Fruit fly (Drosophila melanogaster): ENCODE results near the gene CG17652.

DNA sequence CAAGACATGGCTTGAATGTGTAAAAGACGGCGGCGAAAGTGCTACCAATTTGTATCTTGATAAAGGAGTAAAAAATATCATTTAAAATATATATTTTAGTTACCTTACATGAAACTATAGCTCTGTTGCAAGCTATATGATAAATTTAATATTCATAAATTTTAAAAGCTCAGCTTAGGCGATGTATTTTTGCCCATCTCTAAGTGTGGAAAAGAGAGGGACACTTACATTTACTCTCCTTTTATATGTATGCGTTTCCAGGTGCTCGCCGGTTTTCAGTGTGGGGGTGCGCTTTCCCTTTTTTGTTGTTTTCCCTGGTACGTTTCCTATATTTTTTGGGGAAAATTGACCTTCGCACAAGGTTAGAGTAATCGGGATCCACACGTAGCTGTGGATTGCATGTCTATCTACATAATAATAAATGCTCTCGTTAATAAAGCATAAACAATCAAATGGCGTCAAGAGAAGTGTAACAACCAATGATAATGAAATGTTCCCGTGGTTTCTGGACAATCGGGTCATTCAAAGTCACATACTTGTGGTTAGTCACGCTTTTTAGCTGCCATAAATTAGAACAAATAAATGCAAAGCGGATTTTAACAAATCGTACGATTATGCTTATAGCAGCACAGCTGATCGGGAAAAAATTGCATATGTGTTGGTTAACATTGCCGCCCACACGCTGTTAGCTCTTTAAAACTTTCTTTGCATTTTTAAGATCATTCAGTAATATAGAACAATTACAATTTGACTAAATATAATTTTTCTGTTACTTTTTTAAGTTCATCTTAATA, 4.1 kb downstream of the CG17652 start:
- TF ChIP-seq CG32121 (GFP tag; IDR thresholded peaks at IDR 0.05), result peak; percentile 97
- peak; percentile 70 for TF ChIP-seq EcR (GFP tag; optimal IDR thresholded peaks at IDR 0.05)
- TF ChIP-seq CG9948 (tag; optimal IDR thresholded peaks at IDR 0.05), result peak; percentile 96
- peak; percentile 93 for TF ChIP-seq CG17806 (tag; optimal IDR thresholded peaks at IDR 0.05)
- TF ChIP-seq Pif1A (GFP tag; optimal IDR thresholded peaks at IDR 0.05), result peak; percentile 98
- peak; percentile 97 for TF ChIP-seq CG4496 (GFP tag; IDR thresholded peaks at IDR 0.05)
